Fruit fly (Drosophila melanogaster) whole organism: ENCODE results near the gene His3.3B.

Experiments
- CG8478 ChIP-seq: fragments of >200 bp; optimal IDR thresholded peaks from 2 replicates; lab custom pipeline; 2018; ENCODE audit warnings: inconsistent platforms
- Dll ChIP-seq: fragments of >200 bp; optimal IDR thresholded peaks from 2 replicates; lab custom pipeline; 2017
- EcR ChIP-seq, 2 experiments: fragments of >200 bp; optimal IDR thresholded peaks; 2 replicates each; lab custom pipeline; 2017; ENCODE audit warnings: missing biosample characterization in 2 of 2, missing genetic modification characterization in 2 of 2, missing genetic modification reagents in 2 of 2
- pan ChIP-seq: fragments of >200 bp; optimal IDR thresholded peaks from 2 replicates; lab custom pipeline; 2017
- psq ChIP-seq: fragments of >200 bp; optimal IDR thresholded peaks from 2 replicates; lab custom pipeline; 2017
- usp ChIP-seq: fragments of >200 bp; optimal IDR thresholded peaks from 2 replicates; lab custom pipeline; 2017; ENCODE audit warnings: missing biosample characterization, missing genetic modification characterization, mixed read lengths

His3.3B gene

DNA sequence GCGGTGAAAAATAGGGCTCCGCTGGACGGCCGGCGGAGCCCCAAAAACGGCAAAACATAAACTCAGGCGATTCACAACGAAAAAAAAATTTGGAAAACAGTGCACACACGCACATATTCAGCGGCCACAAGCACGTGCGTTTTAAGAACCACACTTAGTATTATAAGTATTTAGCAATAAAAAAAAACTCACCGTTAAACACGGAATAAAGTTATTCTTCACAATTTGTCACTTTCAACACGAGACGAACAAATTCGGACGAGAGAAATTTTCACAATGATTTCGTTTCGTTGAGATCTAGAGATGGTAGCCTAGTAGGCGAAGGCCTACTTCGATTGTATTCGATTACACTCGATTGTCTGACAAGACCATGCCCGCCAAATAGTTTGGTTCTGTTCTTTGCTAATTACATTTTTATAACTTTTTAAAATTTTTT, at the start of gene His3.3B:
Gene His3.3B (minus strand): TSS at position 282 of the 436 bp plus-strand sequence.
- TF ChIP-seq usp (no peak), EcR (GFP tag; optimal IDR thresholded peaks at IDR 0.05; lab: Kevin White, UChicago) (no peak), psq (lab: Kevin White, UChicago) (no peak), CG8478 (lab: Kevin White, UChicago) (no peak), pan (lab: Kevin White, UChicago) (no peak), Dll (no peak)

DNA sequence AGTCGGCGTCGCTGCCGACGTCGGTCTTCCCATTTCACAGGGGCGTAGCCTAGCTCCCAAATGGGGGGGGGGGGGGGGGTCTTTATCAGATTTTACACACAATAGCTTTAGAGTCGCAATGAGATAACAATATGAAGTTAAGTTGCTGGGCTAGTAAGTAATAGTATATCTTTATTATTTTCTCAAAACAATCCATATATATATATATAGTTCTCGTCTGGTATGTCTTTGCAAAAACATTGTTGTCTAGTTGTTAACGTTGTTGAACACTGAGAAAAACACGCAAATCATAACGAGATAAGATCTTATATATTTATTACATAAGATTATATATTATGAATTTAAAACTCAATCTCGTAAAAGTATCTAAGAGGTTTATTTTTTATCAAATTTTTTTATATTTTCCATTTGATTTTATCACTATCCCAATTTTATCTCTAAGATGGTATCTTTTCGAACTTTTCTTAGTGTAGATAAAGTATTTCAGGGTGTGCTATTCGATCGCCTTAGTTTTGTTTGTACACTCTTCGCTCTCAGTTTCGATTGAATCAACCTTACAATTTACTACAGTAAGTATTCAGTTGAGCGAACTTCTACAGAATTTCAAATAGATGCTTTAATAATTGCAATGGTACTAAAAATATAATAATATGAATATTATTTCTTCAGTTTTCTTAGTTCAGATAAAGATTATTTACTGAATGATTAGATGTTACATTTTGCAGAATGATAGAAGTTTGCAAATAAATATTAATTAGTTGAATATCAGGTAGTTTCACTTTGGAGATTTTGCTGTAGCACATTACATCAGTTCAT, 45.6 kb upstream of the His3.3B start:
- no peak for TF ChIP-seq Dll
- no peak for TF ChIP-seq pan (lab: Kevin White, UChicago)

DNA sequence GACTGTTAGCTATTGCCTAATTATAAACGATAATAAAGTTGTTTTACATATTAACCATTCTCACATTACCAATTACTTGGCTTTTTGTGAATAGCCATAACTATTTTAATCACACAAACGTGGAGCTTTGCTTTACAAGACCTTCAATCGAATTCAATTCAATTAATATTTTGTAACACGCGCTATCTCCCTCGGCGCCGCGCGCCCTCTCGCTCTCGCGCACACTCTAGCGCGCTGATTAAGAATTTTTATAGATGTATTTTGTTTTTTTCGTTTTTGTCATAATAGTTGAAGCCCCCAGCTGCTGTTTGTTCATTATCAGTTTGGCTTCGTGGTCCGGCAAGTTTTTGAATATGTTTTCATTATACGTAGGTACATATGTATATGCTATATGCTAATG, 44.6 kb upstream of the His3.3B start:
- TF ChIP-seq psq (lab: Kevin White, UChicago) (no peak), Dll (no peak), pan (lab: Kevin White, UChicago) (no peak)

DNA sequence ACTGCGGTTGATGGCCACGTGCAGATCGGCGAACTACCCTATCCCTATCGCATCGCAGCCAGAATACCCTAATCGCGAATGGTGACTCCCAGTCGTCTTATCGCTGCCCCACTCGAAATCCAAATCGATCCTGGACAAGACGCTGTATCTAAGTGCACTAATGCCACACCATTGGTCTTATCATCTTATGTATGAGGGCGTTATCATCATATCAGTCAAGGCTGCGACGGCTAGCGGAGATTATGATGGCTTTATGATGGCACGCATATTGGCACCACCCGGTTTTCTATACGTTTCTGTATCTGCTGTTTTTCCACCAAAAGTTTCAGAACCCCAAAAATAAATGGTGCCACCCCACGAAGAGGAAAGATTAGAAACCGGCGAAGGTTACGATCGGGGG, 43.8 kb upstream of the His3.3B start:
- TF ChIP-seq Dll (no peak), CG8478 (lab: Kevin White, UChicago) (no peak), pan (lab: Kevin White, UChicago) (no peak), psq (lab: Kevin White, UChicago) (no peak)

DNA sequence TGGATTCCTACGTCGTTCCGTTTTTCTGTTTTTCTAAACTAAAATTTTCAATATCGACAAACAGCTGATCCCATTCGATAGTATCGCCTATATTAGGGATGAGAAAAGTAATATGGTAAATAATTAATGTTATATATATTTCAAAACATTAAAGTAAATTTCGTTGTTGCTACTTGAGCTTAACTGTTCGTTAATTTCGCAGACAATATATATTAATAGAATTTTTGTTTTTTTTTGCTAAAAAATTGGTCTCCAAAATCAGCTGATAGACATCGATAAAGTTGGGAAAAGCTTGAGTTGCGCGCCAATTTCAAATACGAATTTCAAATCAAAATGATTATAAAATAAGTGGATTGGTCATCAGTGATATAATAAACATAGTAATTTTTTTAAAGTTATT, 39.9 kb upstream of the His3.3B start, which contains the start of gene CG12118:
Gene CG12118 (minus strand): TSS at position 53 of the 400 bp plus-strand sequence.
- TF ChIP-seq usp: no peak
- TF ChIP-seq EcR (GFP tag; optimal IDR thresholded peaks at IDR 0.05; lab: Kevin White, UChicago): no peak
- TF ChIP-seq Dll: no peak
- no peak for TF ChIP-seq psq (lab: Kevin White, UChicago)
- TF ChIP-seq CG8478 (lab: Kevin White, UChicago): no peak
- no peak for TF ChIP-seq pan (lab: Kevin White, UChicago)

DNA sequence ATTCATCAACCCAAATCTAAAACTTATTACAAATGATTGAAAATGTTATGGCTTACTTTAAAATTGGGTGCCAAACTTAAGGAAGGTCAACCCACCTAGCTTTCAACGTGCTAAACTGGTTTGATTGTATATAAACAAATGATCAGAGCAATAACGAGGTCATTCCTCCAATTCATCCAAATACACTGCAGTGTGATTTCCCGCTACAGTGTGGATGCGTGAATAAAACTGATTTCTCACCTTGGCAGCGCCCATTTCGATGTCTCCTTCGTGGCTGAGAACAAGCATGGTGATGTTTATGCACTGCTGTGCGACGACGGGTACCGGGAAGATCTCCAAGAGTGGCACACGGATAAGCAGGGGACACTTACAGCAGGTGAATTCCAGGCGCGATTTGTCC, 38.8 kb upstream of the His3.3B start:
- TF ChIP-seq CG8478 (lab: Kevin White, UChicago): no peak
- no peak for TF ChIP-seq Dll
- no peak for TF ChIP-seq psq (lab: Kevin White, UChicago)
- TF ChIP-seq pan (lab: Kevin White, UChicago): no peak
- TF ChIP-seq usp: no peak
- TF ChIP-seq EcR (GFP tag; optimal IDR thresholded peaks at IDR 0.05; lab: Kevin White, UChicago): no peak

DNA sequence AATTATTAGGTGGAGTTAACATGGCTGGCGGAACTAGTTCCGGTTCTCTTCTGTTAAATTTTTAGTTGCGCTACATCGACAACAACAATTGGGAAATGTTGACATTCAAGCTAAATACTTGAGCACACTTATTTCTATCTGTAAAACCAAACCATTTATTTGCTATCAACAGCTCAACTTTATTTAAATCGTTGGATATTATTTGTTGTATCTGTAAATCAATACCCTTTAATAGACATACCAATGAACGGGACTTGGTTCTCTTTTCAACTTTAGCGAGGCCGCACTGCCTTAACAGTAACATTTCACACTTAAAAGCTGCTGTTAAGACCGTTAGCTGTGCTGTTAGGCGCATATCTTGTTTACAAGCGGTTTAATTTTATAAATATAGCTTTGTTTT, 37.1 kb upstream of the His3.3B start, which contains the start of gene CG12106:
Gene CG12106 (plus strand): TSS at position 295 of the 400 bp plus-strand sequence.
- no peak for TF ChIP-seq CG8478 (lab: Kevin White, UChicago)
- no peak for TF ChIP-seq usp
- TF ChIP-seq Dll: no peak
- no peak for TF ChIP-seq EcR (GFP tag; optimal IDR thresholded peaks at IDR 0.05; lab: Kevin White, UChicago)
- TF ChIP-seq pan (lab: Kevin White, UChicago): no peak
- TF ChIP-seq psq (lab: Kevin White, UChicago): no peak

DNA sequence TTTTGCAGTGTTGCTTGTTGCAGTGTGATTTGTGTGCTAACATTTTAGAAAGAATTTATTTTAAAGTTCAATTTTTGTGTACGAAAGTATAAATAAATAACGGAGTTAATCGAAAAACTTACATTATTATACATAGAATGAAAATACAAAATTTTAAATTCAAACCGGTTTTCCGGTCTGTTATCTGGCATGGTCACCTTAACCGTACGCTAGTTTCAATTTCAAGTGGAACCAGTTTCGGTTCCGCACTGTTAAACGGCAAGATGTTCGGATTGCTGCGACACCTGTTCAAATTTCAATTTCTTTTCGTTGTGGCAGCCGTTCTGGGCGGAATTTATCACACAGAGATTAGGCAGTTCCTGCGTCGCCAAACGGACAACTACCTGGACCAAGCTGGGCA, 36.0 kb upstream of the His3.3B start, which contains the start of gene CG12056:
Gene CG12056 (plus strand): TSS at position 241 of the 400 bp plus-strand sequence.
- TF ChIP-seq CG8478 (lab: Kevin White, UChicago) (no peak), Dll (no peak), usp (no peak), psq (lab: Kevin White, UChicago) (no peak), EcR (GFP tag; optimal IDR thresholded peaks at IDR 0.05; lab: Kevin White, UChicago) (no peak), pan (lab: Kevin White, UChicago) (no peak)

DNA sequence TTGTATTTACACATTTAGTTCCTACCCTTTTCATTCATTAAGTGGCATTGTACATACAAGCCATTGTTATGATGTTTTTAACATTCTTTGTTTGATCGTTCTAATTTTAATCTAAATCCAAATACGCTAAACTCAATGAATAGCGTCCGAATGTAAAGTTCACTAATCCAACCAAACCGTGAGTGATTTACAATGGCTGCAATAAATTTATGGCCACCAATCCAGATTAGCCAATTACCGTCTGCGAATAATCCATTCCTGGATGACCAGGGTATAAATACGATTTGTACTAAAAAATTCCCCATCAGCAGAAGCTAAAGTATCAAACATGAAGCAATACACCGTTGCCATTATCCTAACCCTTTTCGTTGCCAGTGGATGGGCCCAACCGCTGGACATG, 34.9 kb upstream of the His3.3B start, which contains the start of gene CG12057:
Gene CG12057 (plus strand): TSS at position 301 of the 400 bp plus-strand sequence.
- TF ChIP-seq EcR (GFP tag; optimal IDR thresholded peaks at IDR 0.05; lab: Kevin White, UChicago) (no peak), CG8478 (lab: Kevin White, UChicago) (no peak), Dll (no peak), pan (lab: Kevin White, UChicago) (no peak), psq (lab: Kevin White, UChicago) (no peak)

DNA sequence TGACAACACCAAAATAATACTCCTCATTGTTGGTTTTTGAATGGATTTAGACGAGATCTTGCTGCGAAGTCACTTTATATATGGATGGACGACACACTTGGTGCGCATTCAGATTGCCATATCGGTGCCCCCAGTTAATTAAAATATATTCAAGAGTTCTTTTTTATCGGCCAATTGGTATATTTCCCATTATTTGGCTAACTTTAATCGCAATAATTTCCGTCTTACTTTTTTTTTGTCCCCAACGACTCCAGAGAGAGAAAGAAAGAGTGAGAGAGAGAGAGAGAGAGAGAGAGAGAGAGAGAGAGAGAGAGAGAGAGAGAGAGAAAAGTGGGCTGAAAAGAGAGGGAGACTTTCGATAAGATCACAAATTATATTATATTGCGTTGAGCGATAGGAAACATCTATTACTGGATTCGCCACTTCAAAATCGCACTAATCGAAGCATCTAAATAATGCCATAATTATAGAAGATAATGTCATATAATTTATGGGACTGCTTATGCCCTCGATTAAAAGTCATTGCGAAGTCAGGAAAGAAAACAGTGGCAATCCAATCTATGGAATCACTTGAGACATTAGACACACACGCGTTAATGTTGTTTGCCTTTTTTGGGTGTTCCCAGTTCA, 34.2 kb upstream of the His3.3B start, which contains the start of gene CG12115:
Gene CG12115 (minus strand): TSS at position 51 of the 630 bp plus-strand sequence.
- TF ChIP-seq pan (lab: Kevin White, UChicago) (no peak), Dll (no peak), EcR (GFP tag; optimal IDR thresholded peaks at IDR 0.05; lab: Kevin White, UChicago) (no peak), usp (no peak)

DNA sequence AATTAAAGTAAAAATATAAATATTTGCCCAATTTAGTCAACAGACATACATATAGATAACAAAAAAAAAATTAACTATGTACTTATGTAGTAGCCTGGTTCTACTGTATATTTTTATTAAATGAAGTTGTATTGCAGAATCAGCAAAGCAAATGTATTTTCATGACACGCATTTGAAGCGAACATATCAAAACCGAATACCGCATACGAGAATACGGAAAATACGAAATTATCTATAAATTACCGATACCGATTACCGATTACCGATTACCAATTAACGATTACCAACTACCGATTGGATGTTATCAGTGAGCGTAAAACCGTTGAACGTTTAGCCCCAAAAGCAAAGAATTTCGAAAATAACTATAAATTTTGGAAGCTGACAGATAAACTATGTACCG, 31.0 kb upstream of the His3.3B start:
- TF ChIP-seq CG8478 (lab: Kevin White, UChicago): no peak
- no peak for TF ChIP-seq Dll
- TF ChIP-seq EcR (GFP tag; optimal IDR thresholded peaks at IDR 0.05; lab: Kevin White, UChicago): no peak
- TF ChIP-seq psq (lab: Kevin White, UChicago): no peak
- no peak for TF ChIP-seq pan (lab: Kevin White, UChicago)

DNA sequence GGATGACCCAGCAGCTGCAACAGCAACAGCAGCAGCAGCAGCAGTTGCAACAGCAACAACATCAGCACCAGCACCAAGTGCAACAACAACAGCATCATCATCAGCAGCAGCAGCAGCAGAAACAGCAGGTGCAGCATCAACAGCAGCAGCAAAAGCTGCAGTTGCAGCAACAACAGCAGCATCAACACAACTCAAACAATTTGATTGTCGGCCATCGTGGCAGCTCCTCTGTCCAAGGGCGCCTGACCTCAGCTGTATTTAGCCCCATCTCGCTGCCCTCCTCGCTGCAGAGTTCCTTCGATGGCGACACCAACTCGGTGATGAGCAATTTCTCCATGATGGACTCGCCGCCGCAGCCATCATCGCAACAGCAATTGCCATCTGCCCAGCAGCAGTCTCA, 11.8 kb upstream of the His3.3B start:
- TF ChIP-seq CG8478 (lab: Kevin White, UChicago) (no peak), usp (no peak), pan (lab: Kevin White, UChicago) (no peak), EcR (GFP tag; optimal IDR thresholded peaks at IDR 0.05; lab: Kevin White, UChicago) (no peak), psq (lab: Kevin White, UChicago) (no peak), Dll (no peak)
